Fruit fly (Drosophila melanogaster): ENCODE measurements around the gene CycT.
A peak's percentile ranks its signal among the peaks of the same experiment; 100 is the strongest.

CycT gene

dm6 chr3L:17531397-17531796 lies 26.2 kb downstream of the CycT start (continued):
- no peak for TF ChIP-seq CG34422 (GFP tag; IDR thresholded peaks at IDR 0.05)
- peak; percentile 32 for TF ChIP-seq CG12219 (GFP tag; optimal IDR thresholded peaks at IDR 0.05)
- no peak for TF ChIP-seq nmo (GFP tag; optimal IDR thresholded peaks at IDR 0.05)
- no peak for TF ChIP-seq trh (GFP tag; optimal IDR thresholded peaks at IDR 0.05)
- peak; percentile 50 for TF ChIP-seq CG12071 (GFP tag; optimal IDR thresholded peaks at IDR 0.05)
- TF ChIP-seq fd102C (GFP tag; optimal IDR thresholded peaks at IDR 0.05): no peak
- no peak for TF ChIP-seq gcm (GFP tag; optimal IDR thresholded peaks at IDR 0.05)
- peak; percentile 25 for TF ChIP-seq odd (GFP tag; optimal IDR thresholded peaks at IDR 0.05)
- TF ChIP-seq CG1647 (GFP tag; optimal IDR thresholded peaks at IDR 0.05): no peak
- TF ChIP-seq seq (GFP tag; IDR thresholded peaks at IDR 0.05): no peak
- no peak for TF ChIP-seq pzg (GFP tag; optimal IDR thresholded peaks at IDR 0.05)
- TF ChIP-seq klu (GFP tag; IDR thresholded peaks at IDR 0.05): no peak
- TF ChIP-seq CG5180 (GFP tag; optimal IDR thresholded peaks at IDR 0.05): peak; percentile 0
- TF ChIP-seq CG18764 (GFP tag; optimal IDR thresholded peaks at IDR 0.05): no peak
- no peak for TF ChIP-seq CG12155 (GFP tag; optimal IDR thresholded peaks at IDR 0.05)
- no peak for TF ChIP-seq CG3847 (GFP tag; IDR thresholded peaks at IDR 0.05)
- TF ChIP-seq CG10147 (GFP tag; optimal IDR thresholded peaks at IDR 0.05): no peak
- no peak for TF ChIP-seq cg (GFP tag; optimal IDR thresholded peaks at IDR 0.05)
- peak; percentile 40 for TF ChIP-seq caup (GFP tag; optimal IDR thresholded peaks at IDR 0.05; ENCODE audit: severe bottlenecking)
- TF ChIP-seq D (optimal IDR thresholded peaks at IDR 0.05): no peak
- no peak for TF ChIP-seq D (GFP tag; optimal IDR thresholded peaks at IDR 0.05)
- TF ChIP-seq unc-4 (GFP tag; IDR thresholded peaks at IDR 0.05; ENCODE audit: partially characterized antibody): no peak
- no peak for TF ChIP-seq abd-A (tag; optimal IDR thresholded peaks at IDR 0.05)
- TF ChIP-seq lbe (GFP tag; optimal IDR thresholded peaks at IDR 0.05): no peak
- TF ChIP-seq disco-r (GFP tag; optimal IDR thresholded peaks at IDR 0.05): no peak
- no peak for TF ChIP-seq lilli (GFP tag; optimal IDR thresholded peaks at IDR 0.05)
- TF ChIP-seq MESR4 (GFP tag; optimal IDR thresholded peaks at IDR 0.05): no peak
- no peak for TF ChIP-seq nau (GFP tag; optimal IDR thresholded peaks at IDR 0.05)
- TF ChIP-seq Chrac-16 (GFP tag; optimal IDR thresholded peaks at IDR 0.05): no peak
- no peak for TF ChIP-seq zfh2 (GFP tag; optimal IDR thresholded peaks at IDR 0.05)
- TF ChIP-seq peb (GFP tag; IDR thresholded peaks at IDR 0.05): no peak
- TF ChIP-seq Med (GFP tag): no peak
- no peak for TF ChIP-seq CG10462 (GFP tag; optimal IDR thresholded peaks at IDR 0.05)
- TF ChIP-seq Doc3 (GFP tag; IDR thresholded peaks at IDR 0.05; ENCODE audit: partially characterized antibody): no peak
- TF ChIP-seq slp2 (GFP tag; optimal IDR thresholded peaks at IDR 0.05): no peak
- no peak for TF ChIP-seq hth (optimal IDR thresholded peaks at IDR 0.05)
- TF ChIP-seq sug (tag; optimal IDR thresholded peaks at IDR 0.05): peak; percentile 84
- TF ChIP-seq ssp (GFP tag; IDR thresholded peaks at IDR 0.05): no peak
- TF ChIP-seq sim (GFP tag; IDR thresholded peaks at IDR 0.05): no peak
- TF ChIP-seq CG18476 (GFP tag; optimal IDR thresholded peaks at IDR 0.05): no peak
- TF ChIP-seq crp (GFP tag; optimal IDR thresholded peaks at IDR 0.05): peak in 1 of 2 experiments; percentile 40
- TF ChIP-seq psq (GFP tag; optimal IDR thresholded peaks at IDR 0.05): no peak
- no peak for TF ChIP-seq CG7928 (GFP tag; optimal IDR thresholded peaks at IDR 0.05)
- no peak for TF ChIP-seq Lim3 (GFP tag; IDR thresholded peaks at IDR 0.05)
- no peak for TF ChIP-seq Max (GFP tag; optimal IDR thresholded peaks at IDR 0.05)
- no peak for TF ChIP-seq MTF-1 (GFP tag; optimal IDR thresholded peaks at IDR 0.05; ENCODE audit: borderline replicate concordance)
- peak; percentile 99 for TF ChIP-seq mirr (GFP tag; optimal IDR thresholded peaks at IDR 0.05)
- TF ChIP-seq zfh1 (GFP tag; IDR thresholded peaks at IDR 0.05): no peak
- TF ChIP-seq CG6175 (GFP tag; IDR thresholded peaks at IDR 0.05): no peak
- no peak for TF ChIP-seq CG7839 (tag; optimal IDR thresholded peaks at IDR 0.05)
- no peak for TF ChIP-seq CG11696 (GFP tag; IDR thresholded peaks at IDR 0.05)
- TF ChIP-seq luna (GFP tag; optimal IDR thresholded peaks at IDR 0.05): no peak
